Worm (Caenorhabditis elegans): ENCODE measurements around the gene rpl-18.

rpl-18 gene

ce11 chrIV:13777480-13777879, at the start of gene rpl-18:
rpl-18 (plus strand) TSS chrIV:13777865.
- peak; percentile 48 for TF ChIP-seq hmg-11 (tag; optimal IDR thresholded peaks at IDR 0.05)
- TF ChIP-seq ceh-28 (tag; optimal IDR thresholded peaks at IDR 0.05): peak; percentile 6
- TF ChIP-seq elt-3 (tag; optimal IDR thresholded peaks at IDR 0.05): no peak
- TF ChIP-seq ztf-11 (tag; optimal IDR thresholded peaks at IDR 0.05): no peak
- TF ChIP-seq nfya-1 (tag; optimal IDR thresholded peaks at IDR 0.05; ENCODE audit: insufficient read depth): peak; percentile 89
- TF ChIP-seq elt-2 (tag; optimal IDR thresholded peaks at IDR 0.05): peak; percentile 37
- no peak for TF ChIP-seq aly-2 (tag; optimal IDR thresholded peaks at IDR 0.05)
- TF ChIP-seq fos-1 (tag; optimal IDR thresholded peaks at IDR 0.05): no peak
- TF ChIP-seq nhr-25 (tag; optimal IDR thresholded peaks at IDR 0.05): peak; percentile 73
- TF ChIP-seq nhr-11 (tag; optimal IDR thresholded peaks at IDR 0.05): no peak
- no peak for TF ChIP-seq ama-1 (optimal IDR thresholded peaks at IDR 0.05)
- TF ChIP-seq unc-62 (GFP tag; optimal IDR thresholded peaks at IDR 0.05): no peak
- TF ChIP-seq pqm-1 (tag; optimal IDR thresholded peaks at IDR 0.05): peak; percentile 27
- peak; percentile 95 for TF ChIP-seq pha-4 (tag; optimal IDR thresholded peaks at IDR 0.05)
- no peak for TF ChIP-seq ceh-16 (tag; optimal IDR thresholded peaks at IDR 0.05)
- TF ChIP-seq nhr-23 (tag; optimal IDR thresholded peaks at IDR 0.05): peak; percentile 80
- no peak for TF ChIP-seq nhr-12 (tag; optimal IDR thresholded peaks at IDR 0.05)
- TF ChIP-seq egl-5 (tag; optimal IDR thresholded peaks at IDR 0.05): peak; percentile 65
- TF ChIP-seq nhr-77 (tag; optimal IDR thresholded peaks at IDR 0.05): no peak
- TF ChIP-seq lin-15B (tag; optimal IDR thresholded peaks at IDR 0.05): peak; percentile 99
- TF ChIP-seq nhr-43 (tag; optimal IDR thresholded peaks at IDR 0.05; ENCODE audit: poor library complexity, severe bottlenecking): no peak
- no peak for TF ChIP-seq lsy-12 (tag; optimal IDR thresholded peaks at IDR 0.05)
- TF ChIP-seq zag-1 (tag; optimal IDR thresholded peaks at IDR 0.05): no peak
- TF ChIP-seq R02D3.7 (tag; optimal IDR thresholded peaks at IDR 0.05): peak; percentile 27
- no peak for TF ChIP-seq sea-2 (GFP tag; optimal IDR thresholded peaks at IDR 0.05)
- TF ChIP-seq snpc-4 (tag; optimal IDR thresholded peaks at IDR 0.05): peak; percentile 78
- no peak for TF ChIP-seq elt-1 (tag; optimal IDR thresholded peaks at IDR 0.05)
- TF ChIP-seq lin-39 (tag; optimal IDR thresholded peaks at IDR 0.05): peak; percentile 85
- TF ChIP-seq fkh-10 (GFP tag; optimal IDR thresholded peaks at IDR 0.05): no peak
- TF ChIP-seq ZK546.5 (tag; optimal IDR thresholded peaks at IDR 0.05): no peak
- no peak for TF ChIP-seq nhr-76 (tag; optimal IDR thresholded peaks at IDR 0.05)
- no peak for TF ChIP-seq skn-1 (tag; optimal IDR thresholded peaks at IDR 0.05)

ce11 chrIV:13727865-13728264, 49.8 kb upstream of the rpl-18 start:
- TF ChIP-seq elt-3 (tag; optimal IDR thresholded peaks at IDR 0.05) (no peak), ama-1 (optimal IDR thresholded peaks at IDR 0.05) (no peak), mml-1 (tag; optimal IDR thresholded peaks at IDR 0.05) (no peak), pha-4 (tag; optimal IDR thresholded peaks at IDR 0.05) (no peak), elt-2 (tag; optimal IDR thresholded peaks at IDR 0.05) (peak; percentile 94), tbx-2 (tag; optimal IDR thresholded peaks at IDR 0.05) (no peak), zag-1 (tag; optimal IDR thresholded peaks at IDR 0.05) (no peak), pqm-1 (tag; optimal IDR thresholded peaks at IDR 0.05) (peak; percentile 82), ceh-28 (tag; optimal IDR thresholded peaks at IDR 0.05) (no peak)

ce11 chrIV:13742244-13742643, 35.4 kb upstream of the rpl-18 start, which contains the start of gene C47A4.3:
C47A4.3 (minus strand) TSS chrIV:13742344.
- no peak for TF ChIP-seq zag-1 (tag; optimal IDR thresholded peaks at IDR 0.05)
- TF ChIP-seq ceh-16 (tag; optimal IDR thresholded peaks at IDR 0.05): no peak
- TF ChIP-seq skn-1 (tag; optimal IDR thresholded peaks at IDR 0.05): no peak
- TF ChIP-seq fkh-10 (GFP tag; optimal IDR thresholded peaks at IDR 0.05): no peak
- no peak for TF ChIP-seq egl-5 (tag; optimal IDR thresholded peaks at IDR 0.05)
- TF ChIP-seq unc-39 (tag; optimal IDR thresholded peaks at IDR 0.05): no peak
- TF ChIP-seq nhr-43 (tag; optimal IDR thresholded peaks at IDR 0.05; ENCODE audit: poor library complexity, severe bottlenecking): no peak
- TF ChIP-seq nhr-23 (tag; optimal IDR thresholded peaks at IDR 0.05): no peak
- TF ChIP-seq jun-1 (tag; optimal IDR thresholded peaks at IDR 0.05): no peak
- TF ChIP-seq elt-1 (tag; optimal IDR thresholded peaks at IDR 0.05): no peak

ce11 chrIV:13745409-13745808, 32.3 kb upstream of the rpl-18 start, which contains the start of gene C47A4.5:
C47A4.5 (plus strand) TSS chrIV:13745709.
- TF ChIP-seq fkh-10 (GFP tag; optimal IDR thresholded peaks at IDR 0.05) (no peak), nhr-11 (tag; optimal IDR thresholded peaks at IDR 0.05) (no peak), ztf-11 (tag; optimal IDR thresholded peaks at IDR 0.05) (no peak), ama-1 (optimal IDR thresholded peaks at IDR 0.05) (no peak), mdl-1 (tag; optimal IDR thresholded peaks at IDR 0.05) (no peak), R02D3.7 (tag; optimal IDR thresholded peaks at IDR 0.05) (no peak), nhr-43 (tag; optimal IDR thresholded peaks at IDR 0.05; ENCODE audit: poor library complexity, severe bottlenecking) (no peak), nhr-23 (tag; optimal IDR thresholded peaks at IDR 0.05) (no peak), aly-2 (tag; optimal IDR thresholded peaks at IDR 0.05) (no peak), nhr-77 (tag; optimal IDR thresholded peaks at IDR 0.05) (no peak), elt-1 (tag; optimal IDR thresholded peaks at IDR 0.05) (no peak), egl-5 (tag; optimal IDR thresholded peaks at IDR 0.05) (no peak), ceh-9 (tag; optimal IDR thresholded peaks at IDR 0.05) (no peak), snpc-4 (tag; optimal IDR thresholded peaks at IDR 0.05) (no peak), nhr-28 (tag; optimal IDR thresholded peaks at IDR 0.05) (no peak), unc-39 (tag; optimal IDR thresholded peaks at IDR 0.05) (no peak), daf-12 (tag; optimal IDR thresholded peaks at IDR 0.05) (no peak), tbx-2 (tag; optimal IDR thresholded peaks at IDR 0.05) (no peak), zag-1 (tag; optimal IDR thresholded peaks at IDR 0.05) (no peak), nhr-12 (tag; optimal IDR thresholded peaks at IDR 0.05) (no peak)
